Worm (Caenorhabditis elegans): ENCODE measurements around the gene rom-1.

Gene rom-1

ce11 chrIII:4906896-4907295 lies at the start of gene rom-1:
Gene rom-1 (plus strand): TSS chrIII:4907196.
- TF ChIP-seq nfya-1 (tag; optimal IDR thresholded peaks at IDR 0.05; ENCODE audit: insufficient read depth) (no peak), hmg-11 (tag; optimal IDR thresholded peaks at IDR 0.05) (no peak), egl-5 (tag; optimal IDR thresholded peaks at IDR 0.05) (no peak), tbx-2 (tag; optimal IDR thresholded peaks at IDR 0.05) (no peak), snpc-4 (tag; optimal IDR thresholded peaks at IDR 0.05) (no peak), ceh-82 (tag; optimal IDR thresholded peaks at IDR 0.05) (no peak), ztf-11 (tag; optimal IDR thresholded peaks at IDR 0.05) (no peak), nhr-67 (tag; optimal IDR thresholded peaks at IDR 0.05) (no peak), pqm-1 (tag; optimal IDR thresholded peaks at IDR 0.05) (no peak), nhr-43 (tag; optimal IDR thresholded peaks at IDR 0.05; ENCODE audit: poor library complexity, severe bottlenecking) (no peak), unc-39 (tag; optimal IDR thresholded peaks at IDR 0.05) (no peak), nhr-12 (tag; optimal IDR thresholded peaks at IDR 0.05) (no peak), fkh-2 (tag; optimal IDR thresholded peaks at IDR 0.05) (no peak)

DNA sequence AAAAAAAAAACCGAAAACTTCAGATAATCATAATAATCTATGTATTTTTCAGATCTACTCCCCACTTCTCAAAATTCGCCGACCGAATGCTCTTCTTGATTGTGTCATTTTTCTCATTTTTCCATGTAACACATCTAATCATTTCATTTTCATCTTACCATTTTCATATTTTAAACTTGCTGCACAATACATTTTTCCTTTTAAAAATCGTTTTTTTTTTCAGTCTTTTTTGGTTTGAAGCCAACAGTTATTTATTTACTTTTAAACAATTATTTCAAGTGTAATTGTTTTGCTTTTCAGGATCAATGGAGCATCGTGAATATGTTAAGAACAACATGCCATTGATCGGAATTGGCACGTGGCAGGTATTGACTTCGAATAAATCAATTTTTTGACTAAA lies 48.0 kb upstream of the rom-1 start, which contains the start of gene C35D10.6:
Gene C35D10.6, plus strand, starts transcription at position 301 of the 400 bp plus-strand sequence.
- TF ChIP-seq nhr-11 (tag; optimal IDR thresholded peaks at IDR 0.05) (no peak), egl-5 (tag; optimal IDR thresholded peaks at IDR 0.05) (no peak), eor-1 (tag; optimal IDR thresholded peaks at IDR 0.05) (no peak), nhr-76 (tag; optimal IDR thresholded peaks at IDR 0.05) (no peak), skn-1 (tag; optimal IDR thresholded peaks at IDR 0.05) (no peak), ceh-9 (tag; optimal IDR thresholded peaks at IDR 0.05) (no peak), unc-62 (GFP tag; optimal IDR thresholded peaks at IDR 0.05) (no peak), unc-39 (tag; optimal IDR thresholded peaks at IDR 0.05) (no peak), hmg-11 (tag; optimal IDR thresholded peaks at IDR 0.05) (no peak), fos-1 (tag; optimal IDR thresholded peaks at IDR 0.05) (no peak), sea-2 (GFP tag; optimal IDR thresholded peaks at IDR 0.05) (no peak), ceh-16 (tag; optimal IDR thresholded peaks at IDR 0.05) (no peak), nhr-12 (tag; optimal IDR thresholded peaks at IDR 0.05) (no peak), ztf-11 (tag; optimal IDR thresholded peaks at IDR 0.05) (no peak), nhr-23 (tag; optimal IDR thresholded peaks at IDR 0.05) (no peak), snpc-4 (tag; optimal IDR thresholded peaks at IDR 0.05) (no peak), mml-1 (tag; optimal IDR thresholded peaks at IDR 0.05) (no peak)

DNA sequence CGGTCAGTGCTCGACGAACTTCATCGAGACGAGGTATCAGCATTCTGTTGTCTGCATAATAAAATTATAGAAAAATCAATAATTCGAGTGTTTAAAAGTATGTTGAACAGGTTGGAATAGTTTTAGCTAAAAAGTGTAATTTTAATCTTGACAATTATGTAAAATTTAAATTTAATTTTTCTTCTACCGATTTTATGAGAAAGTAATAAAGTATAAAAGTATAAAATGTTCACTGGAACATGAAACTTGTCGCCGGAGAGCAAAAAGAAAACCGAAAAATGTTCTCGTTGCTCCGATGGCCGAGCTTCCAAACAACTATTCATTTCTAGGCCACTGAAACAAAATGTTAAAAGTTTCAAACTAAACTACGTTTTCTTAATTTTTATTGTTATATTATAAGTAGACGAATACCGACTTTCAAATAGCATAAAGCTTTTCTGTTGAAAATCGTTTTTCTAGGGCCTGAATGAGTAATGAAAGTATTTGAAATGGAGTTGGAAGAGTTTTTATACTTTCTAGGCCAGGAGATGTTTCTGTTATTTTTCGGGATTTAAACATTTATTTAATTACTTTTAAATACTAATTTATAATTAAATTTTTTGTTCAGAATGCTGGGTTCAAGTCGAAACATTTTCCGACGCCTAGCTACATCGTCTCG lies 45.1 kb upstream of the rom-1 start, which contains the start of the genes C35D10.10 and C35D10.5:
Gene C35D10.10, minus strand, starts transcription at position 51 of the 658 bp plus-strand sequence.
Gene C35D10.5, plus strand, starts transcription at position 608 of the 658 bp plus-strand sequence.
- TF ChIP-seq lin-15B (tag; optimal IDR thresholded peaks at IDR 0.05) (peak; percentile 1), nhr-43 (tag; optimal IDR thresholded peaks at IDR 0.05; ENCODE audit: poor library complexity, severe bottlenecking) (no peak), fkh-10 (GFP tag; optimal IDR thresholded peaks at IDR 0.05) (no peak), hmg-11 (tag; optimal IDR thresholded peaks at IDR 0.05) (no peak), mdl-1 (tag; optimal IDR thresholded peaks at IDR 0.05) (no peak)

ce11 chrIII:4863127-4863526 lies 43.9 kb upstream of the rom-1 start, which contains the start of gene coq-8:
Gene coq-8 (plus strand): TSS chrIII:4863427.
- TF ChIP-seq eor-1 (tag; optimal IDR thresholded peaks at IDR 0.05) (no peak), nfya-1 (tag; optimal IDR thresholded peaks at IDR 0.05; ENCODE audit: insufficient read depth) (no peak), unc-62 (GFP tag; optimal IDR thresholded peaks at IDR 0.05) (no peak), pha-4 (tag; optimal IDR thresholded peaks at IDR 0.05) (no peak), daf-12 (tag; optimal IDR thresholded peaks at IDR 0.05) (no peak), egl-5 (tag; optimal IDR thresholded peaks at IDR 0.05) (no peak), zag-1 (tag; optimal IDR thresholded peaks at IDR 0.05) (no peak), R02D3.7 (tag; optimal IDR thresholded peaks at IDR 0.05) (no peak), nhr-77 (tag; optimal IDR thresholded peaks at IDR 0.05) (no peak)

- TF ChIP-seq zag-1 (tag; optimal IDR thresholded peaks at IDR 0.05): no peak
- TF ChIP-seq nhr-76 (tag; optimal IDR thresholded peaks at IDR 0.05): no peak
- no peak for TF ChIP-seq unc-39 (tag; optimal IDR thresholded peaks at IDR 0.05)
- no peak for TF ChIP-seq nhr-77 (tag; optimal IDR thresholded peaks at IDR 0.05)
- TF ChIP-seq egl-27 (tag; optimal IDR thresholded peaks at IDR 0.05): no peak
- TF ChIP-seq skn-1 (tag; optimal IDR thresholded peaks at IDR 0.05): no peak
- TF ChIP-seq nhr-28 (tag; optimal IDR thresholded peaks at IDR 0.05): no peak
- TF ChIP-seq elt-3 (tag; optimal IDR thresholded peaks at IDR 0.05): no peak
- no peak for TF ChIP-seq lin-39 (tag; optimal IDR thresholded peaks at IDR 0.05)
- no peak for TF ChIP-seq nhr-23 (tag; optimal IDR thresholded peaks at IDR 0.05)
- no peak for TF ChIP-seq sea-2 (GFP tag; optimal IDR thresholded peaks at IDR 0.05)
These were observed 40.2 kb upstream of the rom-1 start, which contains the start of gene C35D10.17 for ce11 chrIII:4866762-4867161. Gene C35D10.17 (plus strand): TSS chrIII:4867062.

Data from whole organism, L3 larva.